Worm (Caenorhabditis elegans) whole organism, late embryonic: ENCODE results near the gene Y116A8C.40.

ENCODE experiments used
- F13H6.1 ChIP-seq: sonication (generic microtip); optimal IDR thresholded peaks from 2 replicates; lab custom pipeline; 2016; ENCODE audit warnings: missing genetic modification characterization, missing compliant biosample characterization
- T23F11.4 ChIP-seq: fragments of 200-800 bp; sonication (Bioruptor generic); optimal IDR thresholded peaks from 2 replicates; lab custom pipeline; 2018; ENCODE audit warnings: mild to moderate bottlenecking, missing genetic modification characterization, missing compliant biosample characterization
- ama-1 ChIP-seq: fragments of 150-350 bp; optimal IDR thresholded peaks from 2 replicates; lab custom pipeline; 2014
- ceh-31 ChIP-seq: sonication (generic microtip); optimal IDR thresholded peaks from 2 replicates; lab custom pipeline; 2016; ENCODE audit warnings: missing genetic modification characterization, missing compliant biosample characterization
- ceh-6 ChIP-seq: fragments of 200-800 bp; sonication (Bioruptor generic); optimal IDR thresholded peaks from 2 replicates; lab custom pipeline; 2018; ENCODE audit warnings: mild to moderate bottlenecking, missing genetic modification characterization, missing compliant biosample characterization
- dve-1 ChIP-seq: sonication (generic microtip); optimal IDR thresholded peaks from 2 replicates; lab custom pipeline; 2017; ENCODE audit warnings: antibody characterized with exemption, mild to moderate bottlenecking, missing genetic modification characterization, missing compliant biosample characterization
- elt-2 ChIP-seq: sonication (generic microtip); optimal IDR thresholded peaks from 2 replicates; lab custom pipeline; 2016; ENCODE audit warnings: missing genetic modification reagents, missing genetic modification characterization, missing compliant biosample characterization
- elt-4 ChIP-seq: sonication (generic microtip); optimal IDR thresholded peaks from 2 replicates; lab custom pipeline; 2016; ENCODE audit warnings: missing genetic modification characterization, missing compliant biosample characterization
- fkh-10 ChIP-seq: fragments of 150-350 bp; optimal IDR thresholded peaks from 2 replicates; lab custom pipeline; 2014; ENCODE audit warnings: missing biosample characterization, missing genetic modification reagents, missing genetic modification characterization
- fkh-6 ChIP-seq: sonication (generic microtip); optimal IDR thresholded peaks from 2 replicates; lab custom pipeline; 2016; ENCODE audit warnings: missing genetic modification characterization, missing compliant biosample characterization
- gmeb-2 ChIP-seq: sonication (generic microtip); optimal IDR thresholded peaks from 2 replicates; lab custom pipeline; 2016; ENCODE audit warnings: missing genetic modification characterization, inconsistent platforms, missing compliant biosample characterization
- hlh-15 ChIP-seq: sonication (generic microtip); optimal IDR thresholded peaks from 2 replicates; lab custom pipeline; 2016; ENCODE audit warnings: missing genetic modification characterization, missing compliant biosample characterization
- hlh-30 ChIP-seq: sonication (generic microtip); optimal IDR thresholded peaks from 2 replicates; lab custom pipeline; 2017; ENCODE audit warnings: antibody characterized with exemption, missing genetic modification characterization, missing compliant biosample characterization; ENCODE audit not compliant: insufficient read depth
- hlh-6 ChIP-seq: sonication (generic microtip); optimal IDR thresholded peaks from 2 replicates; lab custom pipeline; 2016; ENCODE audit warnings: missing genotype, missing genetic modification characterization, missing compliant biosample characterization
- hlh-8 ChIP-seq: sonication (generic microtip); optimal IDR thresholded peaks from 2 replicates; lab custom pipeline; 2016; ENCODE audit warnings: missing genotype, missing genetic modification characterization, missing compliant biosample characterization
- lim-6 ChIP-seq: sonication (generic microtip); optimal IDR thresholded peaks from 2 replicates; lab custom pipeline; 2016; ENCODE audit warnings: missing genetic modification characterization, missing compliant biosample characterization
- madf-2 ChIP-seq: sonication (generic microtip); optimal IDR thresholded peaks from 2 replicates; lab custom pipeline; 2017; ENCODE audit warnings: missing genetic modification characterization, missing compliant biosample characterization
- pat-9 ChIP-seq: fragments of 200-800 bp; sonication (Bioruptor generic); optimal IDR thresholded peaks from 2 replicates; lab custom pipeline; 2018; ENCODE audit warnings: mild to moderate bottlenecking, missing genetic modification characterization, moderate library complexity, missing compliant biosample characterization
- pha-2 ChIP-seq: sonication (generic microtip); optimal IDR thresholded peaks from 2 replicates; lab custom pipeline; 2017; ENCODE audit warnings: mild to moderate bottlenecking, missing genetic modification characterization, missing compliant biosample characterization
- pros-1 ChIP-seq: fragments of 150-350 bp; optimal IDR thresholded peaks from 2 replicates; lab custom pipeline; 2014; ENCODE audit warnings: missing biosample characterization, missing genetic modification reagents, missing genetic modification characterization
- sdc-2 ChIP-seq: sonication (generic microtip); optimal IDR thresholded peaks from 2 replicates; lab custom pipeline; 2016; ENCODE audit warnings: missing genotype, missing genetic modification characterization, missing compliant biosample characterization
- sox-2 ChIP-seq: fragments of 200-800 bp; sonication (Bioruptor generic); IDR thresholded peaks from 2 replicates; pipeline ENCODE4 v1.3.6; 2022; ENCODE audit warnings: missing genetic modification reagents, missing genetic modification characterization, missing compliant biosample characterization
- sox-4 ChIP-seq: sonication (generic microtip); optimal IDR thresholded peaks from 2 replicates; lab custom pipeline; 2017; ENCODE audit warnings: mild to moderate bottlenecking, missing genetic modification characterization, inconsistent platforms, missing compliant biosample characterization
- ttx-3 ChIP-seq: sonication (generic microtip); optimal IDR thresholded peaks from 2 replicates; lab custom pipeline; 2016; ENCODE audit warnings: missing genetic modification reagents, missing genetic modification characterization, missing compliant biosample characterization
- unc-86 ChIP-seq: sonication (generic microtip); optimal IDR thresholded peaks from 2 replicates; lab custom pipeline; 2016; ENCODE audit warnings: missing genetic modification characterization, missing compliant biosample characterization

Gene Y116A8C.40

DNA sequence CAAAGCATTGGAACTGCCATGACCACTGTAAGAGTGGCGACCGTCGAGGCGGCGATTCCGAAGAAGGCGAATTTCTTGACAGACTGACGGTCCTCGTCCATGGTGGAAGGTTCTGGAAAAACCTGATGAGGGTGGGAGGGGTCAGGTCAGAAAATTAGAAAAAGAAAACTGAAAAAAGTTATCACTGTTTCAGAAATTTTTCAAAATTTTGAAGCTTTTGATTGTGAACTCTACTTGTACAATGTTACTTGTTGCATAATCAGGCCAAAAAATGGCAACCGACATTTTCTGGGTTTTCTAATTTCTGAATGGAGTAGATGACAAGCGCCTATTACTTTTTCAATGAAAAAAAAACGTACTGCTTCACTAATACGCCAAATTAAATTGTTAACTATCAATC lies 32.9 kb upstream of the Y116A8C.40 start, which contains the start of gene col-138:
col-138 (minus strand) TSS at position 101 of the 400 bp plus-strand sequence.
- no peak for TF ChIP-seq hlh-6 (tag; lab: Kevin White, UChicago)
- TF ChIP-seq madf-2 (tag; lab: Kevin White, UChicago), result no peak
- TF ChIP-seq fkh-10 (GFP tag; lab: Kevin White, UChicago), result no peak
- TF ChIP-seq ceh-6 (GFP tag; lab: Kevin White, UChicago), result no peak
- no peak for TF ChIP-seq pat-9 (tag; lab: Kevin White, UChicago)
- no peak for TF ChIP-seq sox-4 (tag; lab: Kevin White, UChicago)
- no peak for TF ChIP-seq hlh-15 (tag; lab: Kevin White, UChicago)
- TF ChIP-seq dve-1 (tag; lab: Kevin White, UChicago), result no peak
- TF ChIP-seq gmeb-2 (tag; lab: Kevin White, UChicago), result no peak
- TF ChIP-seq unc-86 (tag; lab: Kevin White, UChicago), result no peak
- TF ChIP-seq, all 69 proteins: peak for 0

DNA sequence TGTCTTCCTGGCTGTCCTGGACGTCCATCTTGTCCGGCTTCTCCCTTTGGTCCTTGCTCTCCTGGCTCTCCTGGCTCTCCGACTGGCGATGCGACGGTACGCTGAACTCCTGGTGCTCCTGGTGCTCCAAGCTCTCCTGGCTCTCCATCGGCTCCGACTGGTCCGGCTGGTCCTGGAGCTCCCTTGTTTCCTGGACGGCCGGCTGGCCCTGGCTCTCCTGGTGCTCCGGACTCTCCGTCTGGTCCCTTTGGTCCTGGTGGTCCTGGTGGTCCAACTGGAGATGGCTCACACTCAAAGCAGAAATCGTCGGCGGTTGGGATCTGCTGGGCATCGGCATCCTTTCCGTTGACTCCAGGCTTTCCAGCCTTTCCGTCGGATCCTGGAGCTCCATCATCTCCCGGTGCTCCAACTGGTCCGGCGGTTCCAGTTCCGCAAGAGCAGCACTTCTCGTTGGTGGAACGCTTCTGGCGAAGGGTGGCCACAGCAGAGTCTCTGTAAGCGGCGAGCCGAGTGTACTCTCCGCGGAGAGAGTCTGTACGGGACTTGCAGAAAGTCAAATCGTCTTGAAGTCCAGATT lies 32.3 kb upstream of the Y116A8C.40 start:
- TF ChIP-seq hlh-6 (tag; lab: Kevin White, UChicago), result peak; percentile 32
- no peak for TF ChIP-seq sdc-2 (tag; lab: Kevin White, UChicago)
- TF ChIP-seq fkh-6 (tag; lab: Kevin White, UChicago), result peak; percentile 9

DNA sequence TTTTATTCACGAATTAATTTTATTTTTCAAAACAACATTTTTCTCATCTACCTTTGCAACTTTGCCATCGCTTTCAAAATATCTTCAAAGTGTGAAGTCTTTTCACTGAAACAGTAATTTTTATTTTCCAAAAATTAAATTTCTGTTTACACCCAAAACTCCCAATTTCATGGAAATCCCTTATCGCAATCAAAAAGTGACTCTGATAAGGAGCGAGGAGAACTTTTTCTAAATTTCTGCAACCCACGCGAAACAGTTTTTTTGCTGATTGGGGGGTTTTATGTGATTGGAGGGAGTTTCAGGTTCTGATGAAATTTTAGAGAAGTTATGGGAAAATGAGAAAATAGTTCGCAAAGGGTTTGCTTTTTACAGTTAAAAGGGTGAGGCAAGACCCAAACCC lies 28.8 kb upstream of the Y116A8C.40 start:
- no peak for TF ChIP-seq pha-2

DNA sequence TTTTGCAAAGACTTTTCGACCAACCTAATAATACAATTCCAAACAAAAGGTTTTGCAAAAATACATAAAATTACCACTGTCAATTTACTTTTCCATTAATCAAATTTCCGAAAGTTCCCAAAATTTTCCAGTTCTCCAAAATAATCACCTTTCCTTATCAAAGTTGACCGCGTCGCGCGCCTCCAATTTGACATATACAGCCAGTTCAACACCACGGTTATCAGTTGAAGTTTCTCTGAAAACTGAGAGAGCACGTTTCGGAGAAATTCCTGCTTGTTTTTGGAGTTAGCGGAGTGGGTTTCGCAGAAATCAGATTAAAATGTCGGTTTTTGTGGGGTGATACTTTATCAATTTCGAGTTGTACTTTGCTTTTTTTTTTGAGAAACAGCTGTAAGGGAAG lies 28.3 kb upstream of the Y116A8C.40 start:
- TF ChIP-seq hlh-15 (tag; lab: Kevin White, UChicago) (no peak), sox-2 (GFP tag; lab: Robert Waterston, UW) (no peak), fkh-6 (tag; lab: Kevin White, UChicago) (no peak)

DNA sequence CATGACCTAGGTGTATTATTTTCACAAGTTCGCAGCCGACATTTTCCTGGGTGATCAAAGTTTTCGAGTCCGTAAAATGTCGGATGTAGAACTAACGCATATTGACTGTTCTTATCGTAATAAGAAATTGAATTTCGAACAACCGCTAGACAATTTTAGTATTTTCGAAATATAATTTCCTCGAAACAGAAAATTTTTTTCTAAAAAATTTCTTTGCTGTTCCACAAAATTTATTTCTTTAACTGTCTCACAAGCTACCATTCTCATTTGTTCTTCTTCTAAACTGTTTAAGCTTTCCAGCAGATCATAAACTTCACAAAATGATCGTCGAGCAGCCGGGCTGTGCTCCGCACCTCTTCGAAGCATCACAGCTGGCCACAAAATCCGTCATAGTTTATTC lies 25.4 kb upstream of the Y116A8C.40 start, which contains the start of gene C52D10.3:
C52D10.3 (plus strand) TSS at position 301 of the 400 bp plus-strand sequence.
- TF ChIP-seq T23F11.4 (GFP tag; lab: Kevin White, UChicago), result no peak
- no peak for TF ChIP-seq F13H6.1 (tag; lab: Kevin White, UChicago)
- no peak for TF ChIP-seq sox-4 (tag; lab: Kevin White, UChicago)
- no peak for TF ChIP-seq hlh-8 (tag; lab: Kevin White, UChicago)
- TF ChIP-seq, all 69 proteins: peak for 0

DNA sequence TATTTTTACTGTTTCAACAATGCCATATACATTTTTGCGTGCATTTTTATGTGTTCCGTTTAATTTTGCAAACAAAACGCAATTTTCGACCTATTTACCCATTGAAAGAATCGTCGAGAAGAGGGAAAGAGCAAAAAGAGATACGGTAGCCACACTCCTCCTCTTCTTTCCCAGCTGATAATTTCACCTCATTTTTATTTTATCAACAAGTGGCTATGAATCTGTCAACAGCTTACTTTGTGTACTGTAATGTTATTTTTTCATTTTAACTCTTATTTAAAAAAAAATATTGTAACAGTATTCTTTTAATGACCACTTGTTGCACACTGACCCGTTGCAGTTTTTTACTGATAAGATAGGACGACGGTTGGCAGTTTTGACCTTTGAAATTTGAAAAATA lies 24.2 kb upstream of the Y116A8C.40 start:
- TF ChIP-seq hlh-30 (tag; lab: Kevin White, UChicago) (no peak), elt-2 (tag; lab: Kevin White, UChicago) (peak; percentile 20), elt-4 (tag; lab: Kevin White, UChicago) (no peak)

DNA sequence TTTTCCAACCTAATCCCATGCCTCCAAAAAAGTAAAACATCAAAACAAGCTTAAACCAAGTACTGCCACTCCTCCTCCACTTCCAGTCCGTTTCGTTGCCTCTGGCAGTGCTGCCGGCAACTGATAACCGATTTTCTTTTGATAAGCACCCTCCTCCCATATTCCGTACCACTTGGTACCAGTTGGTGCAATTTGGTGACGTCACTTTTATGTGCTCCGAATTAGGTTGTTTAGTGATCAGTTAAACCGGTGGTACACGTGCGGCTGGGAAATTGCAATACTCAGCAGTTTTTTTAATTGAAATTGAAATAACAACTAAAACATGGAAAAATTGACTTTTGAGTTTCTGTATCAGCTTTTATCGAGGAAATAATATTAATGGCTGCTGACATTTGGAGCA lies 23.3 kb upstream of the Y116A8C.40 start:
- TF ChIP-seq elt-2 (tag; lab: Kevin White, UChicago) (peak; percentile 93), ttx-3 (tag; lab: Kevin White, UChicago) (no peak)

DNA sequence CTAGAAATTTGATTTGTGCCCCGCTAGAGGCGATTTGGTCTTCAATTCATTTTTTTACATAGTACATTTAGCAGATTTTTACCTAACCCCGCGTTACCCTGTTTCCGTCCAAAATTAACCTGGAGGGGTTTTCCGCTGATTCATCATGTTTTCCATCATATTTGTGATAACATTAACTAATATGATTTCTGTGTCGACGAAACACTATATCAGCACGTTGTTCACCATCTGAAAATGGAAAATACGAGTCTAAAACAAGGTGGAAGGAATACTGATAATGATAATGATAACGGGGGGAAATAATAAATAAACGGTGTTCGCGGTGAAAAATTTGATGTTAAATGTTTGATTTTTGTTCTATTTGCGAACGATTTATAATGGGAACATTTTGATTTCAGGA lies 21.0 kb upstream of the Y116A8C.40 start:
- TF ChIP-seq elt-2 (tag; lab: Kevin White, UChicago) (peak; percentile 83), lim-6 (tag; lab: Kevin White, UChicago) (no peak)

DNA sequence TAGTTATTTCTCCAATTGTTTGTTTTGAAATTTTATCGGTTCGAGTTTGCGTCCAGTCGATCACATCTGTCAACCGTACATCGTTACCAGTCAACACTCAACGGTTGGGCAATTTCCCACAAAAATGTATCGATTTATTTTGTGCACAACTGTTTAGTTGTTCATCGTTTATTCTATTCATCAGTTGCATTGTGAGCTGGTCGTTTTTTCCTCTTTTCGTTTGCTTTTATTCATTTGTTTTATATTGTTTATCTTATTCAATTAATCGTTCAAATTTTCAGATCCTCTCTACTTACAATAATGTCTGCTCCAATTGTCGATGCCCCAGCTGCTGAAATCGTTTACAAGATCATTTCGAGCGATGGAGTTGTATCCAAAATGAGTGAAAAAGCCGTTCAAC lies 16.2 kb upstream of the Y116A8C.40 start, which contains the start of gene skr-12:
skr-12 (plus strand) TSS at position 301 of the 400 bp plus-strand sequence.
- TF ChIP-seq ama-1, result no peak
- no peak for TF ChIP-seq fkh-10 (GFP tag; lab: Kevin White, UChicago)
- no peak for TF ChIP-seq pros-1 (tag; lab: Kevin White, UChicago)
- TF ChIP-seq unc-86 (tag; lab: Kevin White, UChicago), result no peak
- TF ChIP-seq ceh-31 (tag; lab: Kevin White, UChicago), result no peak
